Fruit fly (Drosophila melanogaster) whole organism, embryonic: ENCODE results near the gene Cdc7.

Experiments used
- Abd-B ChIP-seq: fragments of 200-800 bp; sonication (Bioruptor generic); optimal IDR thresholded peaks from 2 replicates; lab custom pipeline; 2018; ENCODE audit warnings: missing biosample characterization, mild to moderate bottlenecking, missing genetic modification characterization, moderate library complexity
- Atf6 ChIP-seq: fragments of 200-800 bp; sonication (Bioruptor generic); IDR thresholded peaks from 2 replicates; pipeline ENCODE4 v1.3.6; 2022; ENCODE audit warnings: missing biosample characterization, missing genetic modification characterization
- CG11456 ChIP-seq: fragments of 200-800 bp; sonication (Bioruptor generic); IDR thresholded peaks from 3 replicates; pipeline ENCODE4 v1.3.6; 2022; ENCODE audit warnings: missing biosample characterization, missing genetic modification characterization
- CG12155 ChIP-seq: fragments of 200-800 bp; sonication (Bioruptor generic); optimal IDR thresholded peaks from 3 replicates; lab custom pipeline; 2016; ENCODE audit warnings: missing biosample characterization, missing genetic modification characterization
- CG1233 ChIP-seq: fragments of 200-800 bp; sonication (Bioruptor generic); optimal IDR thresholded peaks from 4 replicates; lab custom pipeline; 2018; ENCODE audit warnings: missing biosample characterization, mild to moderate bottlenecking, missing genetic modification characterization
- CG12659 ChIP-seq: fragments of 200-800 bp; sonication (Bioruptor generic); optimal IDR thresholded peaks from 3 replicates; lab custom pipeline; 2017; ENCODE audit warnings: mild to moderate bottlenecking, missing biosample characterization, missing genetic modification reagents, missing genetic modification characterization
- CG15601 ChIP-seq: fragments of 200-800 bp; sonication (Bioruptor generic); optimal IDR thresholded peaks from 3 replicates; lab custom pipeline; 2019; ENCODE audit warnings: missing biosample characterization, mild to moderate bottlenecking, missing genetic modification characterization, moderate library complexity
- CG15696 ChIP-seq: fragments of 200-800 bp; sonication (Bioruptor generic); optimal IDR thresholded peaks from 2 replicates; lab custom pipeline; 2019; ENCODE audit warnings: missing biosample characterization, mild to moderate bottlenecking, missing genetic modification characterization, moderate library complexity
- CG1603 ChIP-seq: fragments of 200-800 bp; sonication (Bioruptor generic); optimal IDR thresholded peaks from 2 replicates; lab custom pipeline; 2019; ENCODE audit warnings: missing biosample characterization, mild to moderate bottlenecking, missing genetic modification characterization, moderate library complexity
- CG17361 ChIP-seq: fragments of 200-800 bp; sonication (Bioruptor generic); IDR thresholded peaks from 3 replicates; pipeline ENCODE4 v1.3.6; 2022; ENCODE audit warnings: missing biosample characterization, missing genetic modification characterization
- CG2120 ChIP-seq: fragments of 200-800 bp; sonication (Bioruptor generic); optimal IDR thresholded peaks from 3 replicates; lab custom pipeline; 2016; ENCODE audit warnings: missing biosample characterization, missing genetic modification characterization
- CG2712 ChIP-seq: fragments of 200-800 bp; optimal IDR thresholded peaks from 3 replicates; lab custom pipeline; 2019; ENCODE audit warnings: missing biosample characterization, mild to moderate bottlenecking, missing genetic modification characterization, moderate library complexity
- CG31224 ChIP-seq: fragments of 200-800 bp; sonication (Bioruptor generic); IDR thresholded peaks from 2 replicates; pipeline ENCODE4 v1.3.6; 2022; ENCODE audit warnings: missing biosample characterization, missing genetic modification characterization
- CG3407 ChIP-seq: fragments of 200-800 bp; sonication (Bioruptor generic); optimal IDR thresholded peaks from 2 replicates; lab custom pipeline; 2018; ENCODE audit warnings: missing biosample characterization, mild to moderate bottlenecking, missing genetic modification characterization
- CG3838 ChIP-seq: fragments of 200-800 bp; sonication (Bioruptor generic); optimal IDR thresholded peaks from 3 replicates; lab custom pipeline; 2016; ENCODE audit warnings: missing biosample characterization, missing genetic modification characterization
- CG4854 ChIP-seq: fragments of 200-800 bp; sonication (Bioruptor generic); optimal IDR thresholded peaks from 2 replicates; lab custom pipeline; 2016; ENCODE audit warnings: missing biosample characterization, missing genetic modification characterization, inconsistent platforms
- CG6254 ChIP-seq: fragments of 200-800 bp; sonication (Bioruptor generic); optimal IDR thresholded peaks from 3 replicates; lab custom pipeline; 2017; ENCODE audit warnings: mild to moderate bottlenecking, missing biosample characterization, missing genetic modification reagents, missing genetic modification characterization
- CG6813 ChIP-seq: fragments of 200-800 bp; sonication (Bioruptor generic); optimal IDR thresholded peaks from 2 replicates; lab custom pipeline; 2017; ENCODE audit warnings: missing biosample characterization, missing genetic modification characterization, mild to moderate bottlenecking, moderate library complexity, missing genetic modification reagents
- CG7556 ChIP-seq: fragments of 200-800 bp; sonication (Bioruptor generic); optimal IDR thresholded peaks from 2 replicates; lab custom pipeline; 2017; ENCODE audit warnings: missing biosample characterization, mild to moderate bottlenecking, missing genetic modification characterization
- CG7839 ChIP-seq: fragments of 200-800 bp; sonication (Bioruptor generic); optimal IDR thresholded peaks from 3 replicates; lab custom pipeline; 2018; ENCODE audit warnings: missing biosample characterization, mild to moderate bottlenecking, missing genetic modification characterization, moderate library complexity
- CG8281 ChIP-seq: fragments of 200-800 bp; sonication (Bioruptor generic); optimal IDR thresholded peaks from 2 replicates; lab custom pipeline; 2018; ENCODE audit warnings: missing biosample characterization, mild to moderate bottlenecking, missing genetic modification characterization, moderate library complexity
- Camta ChIP-seq: fragments of 200-800 bp; sonication (Bioruptor generic); optimal IDR thresholded peaks from 2 replicates; lab custom pipeline; 2016; ENCODE audit warnings: missing biosample characterization, missing genetic modification characterization
- Dip3 ChIP-seq: fragments of 200-800 bp; sonication (Bioruptor generic); optimal IDR thresholded peaks from 3 replicates; lab custom pipeline; 2016; ENCODE audit warnings: missing biosample characterization, missing genetic modification characterization
- Doc2 ChIP-seq: fragments of 200-800 bp; sonication (Bioruptor generic); IDR thresholded peaks from 2 replicates; pipeline ENCODE4 v1.3.6; 2022; ENCODE audit warnings: missing biosample characterization, missing genetic modification characterization
- ERR ChIP-seq: fragments of 200-800 bp; sonication (Bioruptor generic); optimal IDR thresholded peaks from 2 replicates; lab custom pipeline; 2016; ENCODE audit warnings: missing biosample characterization, missing genetic modification characterization
- Fer2 ChIP-seq: fragments of 200-800 bp; sonication (Bioruptor generic); optimal IDR thresholded peaks from 2 replicates; lab custom pipeline; 2018; ENCODE audit warnings: missing biosample characterization, mild to moderate bottlenecking, missing genetic modification characterization, moderate library complexity
- Hey ChIP-seq: fragments of 200-800 bp; sonication (Bioruptor generic); optimal IDR thresholded peaks from 3 replicates; lab custom pipeline; 2018; ENCODE audit warnings: missing biosample characterization, mild to moderate bottlenecking, missing genetic modification characterization
- HmgZ ChIP-seq: fragments of 200-800 bp; sonication (Bioruptor generic); optimal IDR thresholded peaks from 2 replicates; lab custom pipeline; 2018; ENCODE audit warnings: missing biosample characterization, mild to moderate bottlenecking, missing genetic modification characterization
- Hmr ChIP-seq: fragments of 200-800 bp; sonication (Bioruptor generic); optimal IDR thresholded peaks from 3 replicates; lab custom pipeline; 2017; ENCODE audit warnings: mild to moderate bottlenecking, missing biosample characterization, missing genetic modification reagents, missing genetic modification characterization
- Hsf ChIP-seq: fragments of 200-800 bp; sonication (Bioruptor generic); optimal IDR thresholded peaks from 3 replicates; lab custom pipeline; 2016; ENCODE audit warnings: missing biosample characterization, missing genetic modification characterization
- Lpt ChIP-seq: fragments of >200 bp; optimal IDR thresholded peaks from 2 replicates; lab custom pipeline; 2018; ENCODE audit warnings: missing biosample characterization, missing genetic modification characterization
- Meics ChIP-seq: fragments of 200-800 bp; sonication (Bioruptor generic); optimal IDR thresholded peaks from 2 replicates; lab custom pipeline; 2017; ENCODE audit warnings: missing biosample characterization, mild to moderate bottlenecking, missing genetic modification characterization
- NFAT ChIP-seq: fragments of 200-800 bp; sonication (Bioruptor generic); IDR thresholded peaks from 2 replicates; pipeline ENCODE4 v1.3.6; 2022; ENCODE audit warnings: missing biosample characterization, missing genetic modification characterization
- Oaz ChIP-seq: fragments of 200-800 bp; sonication (Bioruptor generic); IDR thresholded peaks from 2 replicates; pipeline ENCODE4 v1.3.6; 2022; ENCODE audit warnings: missing biosample characterization, missing genetic modification characterization
- Rx ChIP-seq: fragments of 200-800 bp; sonication (Bioruptor generic); IDR thresholded peaks from 2 replicates; pipeline ENCODE4 v1.3.6; 2022; ENCODE audit warnings: missing biosample characterization, missing genetic modification characterization
- Side ChIP-seq: fragments of 200-800 bp; sonication (Bioruptor generic); optimal IDR thresholded peaks from 2 replicates; lab custom pipeline; 2016; ENCODE audit warnings: missing biosample characterization, missing genetic modification characterization
- Sry-β ChIP-seq: fragments of 200-800 bp; sonication (Bioruptor generic); optimal IDR thresholded peaks from 2 replicates; lab custom pipeline; 2018; ENCODE audit warnings: missing biosample characterization, mild to moderate bottlenecking, missing genetic modification characterization, moderate library complexity
- Xbp1 ChIP-seq: fragments of 200-800 bp; sonication (Bioruptor generic); optimal IDR thresholded peaks from 3 replicates; lab custom pipeline; 2016; ENCODE audit warnings: missing biosample characterization, mild to moderate bottlenecking, missing genetic modification characterization
- cad ChIP-seq: fragments of >200 bp; optimal IDR thresholded peaks from 2 replicates; lab custom pipeline; 2017; ENCODE audit warnings: missing biosample characterization, missing genetic modification characterization
- chm ChIP-seq: fragments of 200-800 bp; sonication (Bioruptor generic); IDR thresholded peaks from 2 replicates; pipeline ENCODE4 v1.3.6; 2022; ENCODE audit warnings: missing biosample characterization, missing genetic modification characterization
- fd96Cb ChIP-seq: fragments of 200-800 bp; sonication (Bioruptor generic); optimal IDR thresholded peaks from 2 replicates; lab custom pipeline; 2018; ENCODE audit warnings: missing biosample characterization, mild to moderate bottlenecking, missing genetic modification characterization, moderate library complexity
- jigr1 ChIP-seq: fragments of 200-800 bp; sonication (Bioruptor generic); IDR thresholded peaks from 3 replicates; pipeline ENCODE4 v1.3.6; 2022; ENCODE audit warnings: missing biosample characterization, missing genetic modification characterization
- kah ChIP-seq: fragments of 200-800 bp; sonication (Bioruptor generic); optimal IDR thresholded peaks from 2 replicates; lab custom pipeline; 2018; ENCODE audit warnings: missing biosample characterization, mild to moderate bottlenecking, missing genetic modification characterization
- lmd ChIP-seq: fragments of 200-800 bp; sonication (Bioruptor generic); IDR thresholded peaks from 2 replicates; pipeline ENCODE4 v1.3.6; 2022; ENCODE audit warnings: missing biosample characterization, missing genetic modification characterization
- lov ChIP-seq, 2 experiments: fragments of 200-800 bp in 1 of 2; fragments of >200 bp in 1 of 2; sonication (Bioruptor generic) in 1 of 2; IDR thresholded peaks in 1 of 2; optimal IDR thresholded peaks in 1 of 2; 2 replicates in 1 of 2; 3 replicates in 1 of 2; pipeline versions ENCODE4 v1.3.6 to Lab custom; 2017 to 2022; ENCODE audit warnings: missing biosample characterization in 1 of 2, missing genetic modification characterization in 1 of 2
- schlank ChIP-seq: fragments of 200-800 bp; sonication (Bioruptor generic); optimal IDR thresholded peaks from 2 replicates; lab custom pipeline; 2018; ENCODE audit warnings: missing biosample characterization, mild to moderate bottlenecking, missing genetic modification characterization
- slbo ChIP-seq: fragments of 200-800 bp; sonication (Bioruptor generic); IDR thresholded peaks from 2 replicates; pipeline ENCODE4 v1.3.6; 2022; ENCODE audit warnings: missing biosample characterization, missing genetic modification characterization
- tx ChIP-seq: fragments of 200-800 bp; sonication (Bioruptor generic); optimal IDR thresholded peaks from 2 replicates; lab custom pipeline; 2016; ENCODE audit warnings: missing biosample characterization, missing genetic modification characterization
- unpg ChIP-seq: fragments of 200-800 bp; sonication (Bioruptor generic); optimal IDR thresholded peaks from 3 replicates; lab custom pipeline; 2018; ENCODE audit warnings: missing biosample characterization, mild to moderate bottlenecking, missing genetic modification characterization, moderate library complexity
- zen ChIP-seq: fragments of 200-800 bp; sonication (Bioruptor generic); optimal IDR thresholded peaks from 3 replicates; lab custom pipeline; 2018; ENCODE audit warnings: missing biosample characterization, mild to moderate bottlenecking, missing genetic modification characterization, moderate library complexity

Gene Cdc7

dm6 chrX:6621566-6622006 is 32.8 kb upstream of the Cdc7 start (continued):
- peak; percentile 30 for TF ChIP-seq CG1233 (GFP tag; lab: Kevin White, UChicago)
- peak; percentile 27 for TF ChIP-seq HmgZ
- TF ChIP-seq chm: peak; percentile 63
- no peak for TF ChIP-seq Oaz (GFP tag; lab: Robert Waterston, UW)
- no peak for TF ChIP-seq CG8281
- TF ChIP-seq zen (tag; lab: Kevin White, UChicago): peak; percentile 22
- peak; percentile 34 for TF ChIP-seq Camta (GFP tag; lab: Kevin White, UChicago)
- TF ChIP-seq Sry-β (GFP tag; lab: Kevin White, UChicago): no peak
- TF ChIP-seq CG2120 (GFP tag; lab: Kevin White, UChicago): peak; percentile 56
- TF ChIP-seq CG15696 (tag; lab: Kevin White, UChicago): peak; percentile 21
- peak; percentile 39; the same call in 1 of the 2 replicates for TF ChIP-seq CG31224
- no peak for TF ChIP-seq lov (optimal IDR thresholded peaks at IDR 0.05; lab: Kevin White, UChicago)
- no peak for TF ChIP-seq lov (GFP tag; IDR thresholded peaks at IDR 0.05; lab: Robert Waterston, UW)
- peak; percentile 27 for TF ChIP-seq CG7556
- TF ChIP-seq Hmr (GFP tag; lab: Kevin White, UChicago): peak; percentile 45
- no peak for TF ChIP-seq CG3838 (GFP tag; lab: Kevin White, UChicago)
- TF ChIP-seq Doc2 (GFP tag; lab: Robert Waterston, UW): no peak
- peak; percentile 72 for TF ChIP-seq CG2712
- peak; percentile 51 for TF ChIP-seq lmd (GFP tag; lab: Robert Waterston, UW)
- peak; percentile 64 for TF ChIP-seq CG7839 (tag; lab: Kevin White, UChicago)
- TF ChIP-seq Lpt: no peak
- no peak for TF ChIP-seq tx
- peak; percentile 25 for TF ChIP-seq CG6813
- no peak for TF ChIP-seq Hey
- peak; percentile 44 for TF ChIP-seq CG6254 (GFP tag; lab: Kevin White, UChicago)
- TF ChIP-seq Side: peak; percentile 27
- TF ChIP-seq CG12659 (GFP tag; lab: Kevin White, UChicago): peak; percentile 31
- peak; percentile 28 for TF ChIP-seq CG12155 (GFP tag; lab: Kevin White, UChicago)
- TF ChIP-seq CG11456 (GFP tag; lab: Robert Waterston, UW): peak; percentile 66; the same call in 1 of the 3 replicates
- peak; percentile 42 for TF ChIP-seq unpg (GFP tag; lab: Kevin White, UChicago)
- TF ChIP-seq ERR (GFP tag; lab: Kevin White, UChicago): peak; percentile 12
- TF ChIP-seq cad (GFP tag; lab: Kevin White, UChicago): no peak
- peak; percentile 10 for TF ChIP-seq CG15601 (tag; lab: Kevin White, UChicago)
- TF ChIP-seq slbo (GFP tag; lab: Robert Waterston, UW): peak; percentile 68
- TF ChIP-seq CG3407 (GFP tag; lab: Kevin White, UChicago): no peak
- peak; percentile 15 for TF ChIP-seq CG4854 (GFP tag; lab: Kevin White, UChicago)
- peak; percentile 34; the same call in 1 of the 2 replicates for TF ChIP-seq Atf6 (GFP tag; lab: Robert Waterston, UW)
- TF ChIP-seq NFAT (GFP tag; lab: Robert Waterston, UW): peak; percentile 47
- TF ChIP-seq Abd-B (GFP tag; lab: Kevin White, UChicago): peak; percentile 13
- no peak for TF ChIP-seq schlank (tag; lab: Kevin White, UChicago)
- no peak for TF ChIP-seq jigr1 (GFP tag; lab: Robert Waterston, UW)
- TF ChIP-seq Xbp1 (GFP tag; lab: Kevin White, UChicago): peak; percentile 22
- TF ChIP-seq kah (GFP tag; lab: Kevin White, UChicago): no peak
- TF ChIP-seq Meics (GFP tag; lab: Kevin White, UChicago): peak; percentile 58
- peak; percentile 25; the same call in 1 of the 2 replicates for TF ChIP-seq Rx (GFP tag; lab: Robert Waterston, UW)
- TF ChIP-seq CG17361 (GFP tag; lab: Robert Waterston, UW): peak; percentile 40; the same call in 1 of the 3 replicates
- peak; percentile 42 for TF ChIP-seq CG1603 (tag; lab: Kevin White, UChicago)
- TF ChIP-seq Fer2: no peak
- peak; percentile 45 for TF ChIP-seq fd96Cb
- TF ChIP-seq Dip3 (GFP tag; lab: Kevin White, UChicago): peak; percentile 10
- peak; percentile 35 for TF ChIP-seq Hsf (GFP tag; lab: Kevin White, UChicago)
